Worm (Caenorhabditis elegans) whole organism, young adult: Measurements from ENCODE around the gene Y49F6B.2.
A peak's percentile ranks its signal among the peaks of the same experiment; 100 is the strongest.

ENCODE experiments used
- D2030.7 ChIP-seq: fragments of 200-800 bp; sonication (Bioruptor generic); IDR thresholded peaks from 2 replicates; pipeline ENCODE4 v1.3.6; 2022; ENCODE audit warnings: missing genetic modification reagents, missing genetic modification characterization, missing compliant biosample characterization
- F23B12.7 ChIP-seq: sonication (generic microtip); optimal IDR thresholded peaks from 2 replicates; lab custom pipeline; 2017; ENCODE audit warnings: missing genetic modification characterization, mild to moderate bottlenecking, missing compliant biosample characterization, antibody characterized with exemption, moderate library complexity; ENCODE audit not compliant: insufficient read depth
- F33H1.4 ChIP-seq: fragments of 200-800 bp; sonication (Bioruptor generic); IDR thresholded peaks from 2 replicates; pipeline ENCODE4 v1.3.6; 2022; ENCODE audit warnings: missing genetic modification reagents, missing genetic modification characterization, missing compliant biosample characterization
- F52B5.7 ChIP-seq: sonication (generic microtip); optimal IDR thresholded peaks from 2 replicates; lab custom pipeline; 2016; ENCODE audit warnings: mild to moderate bottlenecking, missing genetic modification characterization, missing compliant biosample characterization
- K12H6.12 ChIP-seq: fragments of 200-800 bp; sonication (Bioruptor generic); optimal IDR thresholded peaks from 2 replicates; lab custom pipeline; 2018; ENCODE audit warnings: mild to moderate bottlenecking, missing genetic modification characterization, missing compliant biosample characterization
- athp-1 ChIP-seq: sonication (generic microtip); optimal IDR thresholded peaks from 2 replicates; lab custom pipeline; 2017; ENCODE audit warnings: mild to moderate bottlenecking, missing genetic modification characterization, missing compliant biosample characterization
- attf-3 ChIP-seq: fragments of 200-800 bp; sonication (Bioruptor generic); conservative IDR thresholded peaks from 2 replicates; pipeline ENCODE4 v1.3.6; 2022; ENCODE audit warnings: missing genetic modification reagents, missing genetic modification characterization, missing compliant biosample characterization
- bed-2 ChIP-seq: fragments of 200-800 bp; sonication (Bioruptor generic); IDR thresholded peaks from 2 replicates; pipeline ENCODE4 v1.3.6; 2022; ENCODE audit warnings: missing genetic modification reagents, missing genetic modification characterization, missing compliant biosample characterization
- ccch-3 ChIP-seq: fragments of 200-800 bp; sonication (Bioruptor generic); optimal IDR thresholded peaks from 2 replicates; lab custom pipeline; 2018; ENCODE audit warnings: mild to moderate bottlenecking, missing genetic modification characterization, missing compliant biosample characterization
- cebp-1 ChIP-seq, 2 experiments: fragments of 200-800 bp in 1 of 2; sonication (Bioruptor generic) in 1 of 2; sonication (generic microtip) in 1 of 2; IDR thresholded peaks in 1 of 2; optimal IDR thresholded peaks in 1 of 2; 2 replicates each; pipeline versions ENCODE4 v1.3.6 to Lab custom; 2017 to 2022; ENCODE audit warnings: missing compliant biosample characterization in 2 of 2, missing genetic modification characterization in 2 of 2, mild to moderate bottlenecking in 1 of 2, missing genetic modification reagents in 1 of 2, moderate library complexity in 1 of 2
- cebp-2 ChIP-seq: fragments of 200-800 bp; sonication (Bioruptor generic); IDR thresholded peaks from 2 replicates; pipeline ENCODE4 v1.3.6; 2022; ENCODE audit warnings: missing genetic modification characterization, missing compliant biosample characterization
- ceh-100 ChIP-seq: fragments of 200-800 bp; sonication (Bioruptor generic); IDR thresholded peaks from 2 replicates; pipeline ENCODE4 v1.3.6; 2022; ENCODE audit warnings: missing genetic modification reagents, missing genetic modification characterization, missing compliant biosample characterization
- ceh-79 ChIP-seq: sonication (generic microtip); optimal IDR thresholded peaks from 2 replicates; lab custom pipeline; 2017; ENCODE audit warnings: mild to moderate bottlenecking, missing genetic modification characterization, missing compliant biosample characterization
- ceh-91 ChIP-seq: fragments of 200-800 bp; sonication (Bioruptor generic); IDR thresholded peaks from 2 replicates; pipeline ENCODE4 v1.3.6; 2022; ENCODE audit warnings: missing genetic modification reagents, missing genetic modification characterization, missing compliant biosample characterization
- dpff-1 ChIP-seq: sonication (generic microtip); optimal IDR thresholded peaks from 2 replicates; lab custom pipeline; 2017; ENCODE audit warnings: mild to moderate bottlenecking, missing genetic modification characterization, missing compliant biosample characterization
- efl-1 ChIP-seq: fragments of 150-350 bp; optimal IDR thresholded peaks from 2 replicates; lab custom pipeline; 2014; ENCODE audit warnings: missing biosample characterization, missing genetic modification reagents, missing genetic modification characterization
- egrh-3 ChIP-seq: fragments of 200-800 bp; sonication (Bioruptor generic); IDR thresholded peaks from 2 replicates; pipeline ENCODE4 v1.3.6; 2022; ENCODE audit warnings: missing genetic modification reagents, missing genetic modification characterization, missing compliant biosample characterization
- ets-4 ChIP-seq: fragments of 200-800 bp; sonication (Bioruptor generic); optimal IDR thresholded peaks from 2 replicates; lab custom pipeline; 2018; ENCODE audit warnings: mild to moderate bottlenecking, missing genetic modification characterization, missing compliant biosample characterization
- him-1 ChIP-seq: sonication (generic microtip); optimal IDR thresholded peaks from 2 replicates; lab custom pipeline; 2016; ENCODE audit warnings: missing genotype, missing genetic modification reagents, missing genetic modification characterization, missing compliant biosample characterization
- hrde-1 ChIP-seq: sonication (generic microtip); optimal IDR thresholded peaks from 2 replicates; lab custom pipeline; 2016; ENCODE audit warnings: missing genetic modification characterization, mild to moderate bottlenecking, missing compliant biosample characterization, moderate library complexity, missing genotype, missing genetic modification reagents, borderline replicate concordance
- hsf-1 ChIP-seq: fragments of 200-800 bp; sonication (Bioruptor generic); IDR thresholded peaks from 2 replicates; pipeline ENCODE4 v1.3.6; 2022; ENCODE audit warnings: missing genetic modification reagents, missing genetic modification characterization, missing compliant biosample characterization
- lin-26 ChIP-seq: fragments of 200-800 bp; sonication (Bioruptor generic); IDR thresholded peaks from 2 replicates; pipeline ENCODE4 v1.3.6; 2022; ENCODE audit warnings: missing genetic modification reagents, missing genetic modification characterization, missing compliant biosample characterization
- lin-54 ChIP-seq: fragments of 200-800 bp; sonication (Bioruptor generic); optimal IDR thresholded peaks from 2 replicates; lab custom pipeline; 2018; ENCODE audit warnings: mild to moderate bottlenecking, missing genetic modification characterization, missing compliant biosample characterization
- lsl-1 ChIP-seq: fragments of 200-800 bp; sonication (Bioruptor generic); optimal IDR thresholded peaks from 2 replicates; lab custom pipeline; 2018; ENCODE audit warnings: mild to moderate bottlenecking, missing genetic modification characterization, moderate library complexity, missing compliant biosample characterization
- madf-3 ChIP-seq: fragments of 200-800 bp; sonication (Bioruptor generic); IDR thresholded peaks from 2 replicates; pipeline ENCODE4 v1.3.6; 2022; ENCODE audit warnings: missing genetic modification reagents, missing genetic modification characterization, missing compliant biosample characterization
- madf-6 ChIP-seq: fragments of 200-800 bp; sonication (Bioruptor generic); IDR thresholded peaks from 2 replicates; pipeline ENCODE4 v1.3.6; 2022; ENCODE audit warnings: missing genetic modification reagents, missing genetic modification characterization, missing compliant biosample characterization
- mcd-1 ChIP-seq: fragments of 200-800 bp; sonication (Bioruptor generic); IDR thresholded peaks from 2 replicates; pipeline ENCODE4 v1.3.6; 2022; ENCODE audit warnings: missing genetic modification reagents, missing genetic modification characterization, missing compliant biosample characterization
- nfya-1 ChIP-seq: sonication (generic microtip); optimal IDR thresholded peaks from 2 replicates; lab custom pipeline; 2017; ENCODE audit warnings: antibody characterized with exemption, missing compliant biosample characterization, missing genetic modification characterization, borderline replicate concordance; ENCODE audit not compliant: insufficient read depth
- nhr-120 ChIP-seq: fragments of 200-800 bp; sonication (Bioruptor generic); IDR thresholded peaks from 2 replicates; pipeline ENCODE4 v1.3.6; 2022; ENCODE audit warnings: missing genetic modification characterization, missing compliant biosample characterization
- nhr-80 ChIP-seq: sonication (generic microtip); optimal IDR thresholded peaks from 2 replicates; lab custom pipeline; 2016; ENCODE audit warnings: missing genetic modification characterization, missing compliant biosample characterization
- pbrm-1 ChIP-seq: fragments of 200-800 bp; sonication (Bioruptor generic); IDR thresholded peaks from 2 replicates; pipeline ENCODE4 v1.3.6; 2022; ENCODE audit warnings: missing genetic modification reagents, missing genetic modification characterization, missing compliant biosample characterization
- rpc-1 ChIP-seq, 2 experiments: fragments of 150-350 bp in 1 of 2; sonication (generic microtip) in 1 of 2; optimal IDR thresholded peaks; 2 replicates each; lab custom pipeline; 2014 to 2018; ENCODE audit warnings: missing biosample characterization in 1 of 2, missing genetic modification characterization in 1 of 2, missing genetic modification reagents in 1 of 2, missing genotype in 1 of 2
- sea-2 ChIP-seq: fragments of 200-800 bp; sonication (Bioruptor generic); IDR thresholded peaks from 2 replicates; pipeline ENCODE4 v1.3.6; 2022; ENCODE audit warnings: missing genetic modification characterization, missing compliant biosample characterization
- snpc-1.3 ChIP-seq: sonication (generic microtip); optimal IDR thresholded peaks from 2 replicates; lab custom pipeline; 2017; ENCODE audit warnings: missing genetic modification characterization, mild to moderate bottlenecking, missing compliant biosample characterization, antibody characterized with exemption, moderate library complexity, missing genotype, missing genetic modification reagents; ENCODE audit not compliant: insufficient read depth
- snpc-3.4 ChIP-seq: sonication (generic microtip); optimal IDR thresholded peaks from 2 replicates; lab custom pipeline; 2017; ENCODE audit warnings: missing genetic modification characterization, mild to moderate bottlenecking, missing compliant biosample characterization, antibody characterized with exemption, moderate library complexity, missing genotype, missing genetic modification reagents
- tbx-9 ChIP-seq: sonication (generic microtip); optimal IDR thresholded peaks from 2 replicates; lab custom pipeline; 2016; ENCODE audit warnings: borderline replicate concordance, missing genetic modification characterization, inconsistent platforms, missing compliant biosample characterization
- tlf-1 ChIP-seq: fragments of 200-800 bp; sonication (Bioruptor generic); optimal IDR thresholded peaks from 2 replicates; lab custom pipeline; 2018; ENCODE audit warnings: mild to moderate bottlenecking, missing genetic modification characterization, missing compliant biosample characterization
- xnd-1 ChIP-seq: sonication (generic microtip); optimal IDR thresholded peaks from 2 replicates; lab custom pipeline; 2016; ENCODE audit warnings: missing genotype, missing genetic modification reagents, missing genetic modification characterization, missing compliant biosample characterization
- zfh-2 ChIP-seq: fragments of 200-800 bp; sonication (Bioruptor generic); conservative IDR thresholded peaks from 2 replicates; pipeline ENCODE4 v1.3.6; 2022; ENCODE audit warnings: missing genetic modification reagents, missing genetic modification characterization, missing compliant biosample characterization
- zim-3 ChIP-seq: sonication (generic microtip); optimal IDR thresholded peaks from 2 replicates; lab custom pipeline; 2017; ENCODE audit warnings: mild to moderate bottlenecking, missing genetic modification characterization, moderate library complexity, missing compliant biosample characterization

Gene Y49F6B.2

DNA sequence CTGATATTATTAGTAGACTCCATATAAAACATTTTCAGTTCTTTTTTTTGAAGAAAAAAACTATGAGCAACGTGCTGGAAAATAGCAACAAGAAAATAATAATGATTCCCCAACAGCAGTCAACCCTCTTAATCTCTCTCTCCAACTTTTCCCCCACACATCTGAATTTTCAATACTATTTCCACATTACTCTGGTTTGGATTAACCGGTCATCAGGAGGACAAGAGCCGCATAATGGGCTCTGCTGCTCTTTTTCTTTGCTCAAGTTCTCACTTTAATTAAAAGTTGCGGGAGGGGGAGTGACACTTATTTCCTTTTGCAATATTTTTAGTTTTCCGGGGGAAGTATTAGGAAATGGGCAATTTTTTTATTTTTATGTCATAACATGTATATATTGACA is 24.7 kb downstream of the Y49F6B.2 start:
- TF ChIP-seq hrde-1 (tag; lab: Kevin White, UChicago) (no peak), pbrm-1 (GFP tag; lab: Robert Waterston, UW) (no peak), K12H6.12 (no peak), cebp-1 (GFP tag; IDR thresholded peaks at IDR 0.05; lab: Robert Waterston, UW) (no peak), cebp-1 (tag; optimal IDR thresholded peaks at IDR 0.05; lab: Kevin White, UChicago) (no peak)

DNA sequence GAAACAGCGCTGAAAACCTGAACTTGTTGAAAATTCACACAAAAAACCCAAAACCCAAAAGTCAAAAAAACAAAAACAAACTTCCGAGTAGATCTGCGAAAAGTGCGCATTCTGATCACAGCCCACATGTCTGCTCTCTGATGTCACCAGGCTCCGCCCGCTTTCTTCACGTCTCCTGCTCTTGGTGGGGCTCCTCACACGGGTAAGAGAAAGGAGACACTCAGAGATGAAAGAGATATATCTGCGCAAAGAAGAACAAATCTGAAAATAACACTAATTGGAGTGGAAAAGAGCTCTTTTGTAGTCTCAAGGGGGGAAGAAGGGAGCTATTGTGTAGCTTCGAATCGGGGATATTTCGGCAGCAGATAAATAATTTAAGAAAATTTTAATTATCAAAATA is 25.5 kb downstream of the Y49F6B.2 start, which contains the start of gene ncs-6:
Gene ncs-6, minus strand, starts transcription at position 261 of the 400 bp plus-strand sequence.
- TF ChIP-seq tlf-1 (GFP tag; lab: Kevin White, UChicago) (no peak), ccch-3 (GFP tag; lab: Kevin White, UChicago) (no peak), zfh-2 (GFP tag; lab: Robert Waterston, UW) (no peak), cebp-2 (GFP tag; lab: Robert Waterston, UW) (0 out of 2 replicates have a peak, but pooled peaks have one; percentile 53)

DNA sequence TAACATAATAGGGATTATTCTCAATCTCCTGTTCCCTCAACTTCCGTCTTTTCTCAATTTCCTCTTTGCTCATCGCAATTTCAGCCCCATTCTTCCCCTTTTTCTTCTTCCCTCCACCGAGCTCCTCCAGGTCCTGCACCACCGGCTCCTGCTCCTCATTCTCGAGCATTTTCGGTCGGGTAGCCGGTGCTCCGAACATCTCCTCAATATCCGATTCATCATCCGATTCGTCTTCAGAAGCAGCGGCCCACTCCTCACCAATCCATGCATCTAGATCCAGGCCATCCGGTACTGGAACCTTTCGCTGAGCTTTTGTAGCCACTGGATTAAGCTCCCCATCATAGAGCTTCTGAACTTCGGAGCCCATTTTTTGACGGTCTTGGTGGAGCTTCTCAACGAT is 37.4 kb downstream of the Y49F6B.2 start:
- no peak for TF ChIP-seq nhr-120 (GFP tag; lab: Robert Waterston, UW)
- no peak for TF ChIP-seq athp-1 (tag; lab: Kevin White, UChicago)
- no peak for TF ChIP-seq ceh-100 (GFP tag; lab: Robert Waterston, UW)
- peak; percentile 69 for TF ChIP-seq zfh-2 (GFP tag; lab: Robert Waterston, UW)
- TF ChIP-seq egrh-3 (GFP tag; lab: Robert Waterston, UW) = peak; percentile 42; the same call in 1 of the 2 replicates
- 0 out of 2 replicates have a peak, but pooled peaks have one; percentile 18 for TF ChIP-seq mcd-1 (GFP tag; lab: Robert Waterston, UW)

DNA sequence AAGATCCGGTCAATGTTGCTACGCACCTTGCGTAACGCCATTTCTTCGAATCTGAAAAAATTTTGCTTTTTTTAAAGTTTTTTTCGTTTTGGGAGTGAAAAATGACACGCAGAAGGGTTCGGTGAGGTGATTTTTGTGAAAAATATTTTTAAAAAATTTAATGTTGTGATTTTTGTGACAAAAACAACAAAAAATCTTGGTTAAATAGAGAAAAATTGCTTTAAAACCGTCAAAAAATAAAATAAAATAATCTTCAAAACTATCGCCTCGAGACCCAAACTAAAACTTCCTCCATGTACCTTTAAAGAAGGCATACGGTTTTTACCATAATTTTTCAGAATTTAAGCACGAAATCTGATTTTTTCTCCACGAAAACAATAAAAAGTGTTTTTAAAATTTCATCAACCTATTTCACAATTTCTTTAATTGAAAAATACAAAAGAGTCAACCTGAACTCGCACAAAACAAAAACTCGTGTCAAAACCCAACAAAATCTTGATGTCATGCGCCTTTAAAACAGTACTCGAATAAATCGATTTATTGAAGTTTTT is 43.7 kb downstream of the Y49F6B.2 start, which contains the start of gene apd-3:
Gene apd-3, minus strand, starts transcription at position 51 of the 551 bp plus-strand sequence.
- TF ChIP-seq lsl-1 (GFP tag; lab: Kevin White, UChicago) (peak; percentile 98), F52B5.7 (tag; lab: Kevin White, UChicago) (no peak), madf-3 (GFP tag; lab: Robert Waterston, UW) (no peak), hsf-1 (GFP tag; lab: Robert Waterston, UW) (no peak), xnd-1 (tag; lab: Kevin White, UChicago) (peak; percentile 97), snpc-3.4 (peak; percentile 10), lin-26 (no peak), attf-3 (no peak), efl-1 (GFP tag; lab: Kevin White, UChicago) (peak; percentile 27), snpc-1.3 (peak; percentile 19), F23B12.7 (tag; lab: Kevin White, UChicago) (no peak), tbx-9 (tag; lab: Kevin White, UChicago) (no peak), F33H1.4 (GFP tag; lab: Robert Waterston, UW) (peak; percentile 93), ceh-91 (0 out of 2 replicates have a peak, but pooled peaks have one; percentile 38), egrh-3 (GFP tag; lab: Robert Waterston, UW) (no peak), dpff-1 (no peak), madf-6 (GFP tag; lab: Robert Waterston, UW) (peak; percentile 95), mcd-1 (GFP tag; lab: Robert Waterston, UW) (peak; percentile 32; the same call in 1 of the 2 replicates), D2030.7 (GFP tag; lab: Robert Waterston, UW) (peak; percentile 58), ceh-79 (no peak), him-1 (no peak), ets-4 (no peak), nfya-1 (tag; lab: Kevin White, UChicago) (no peak), zfh-2 (GFP tag; lab: Robert Waterston, UW) (no peak), bed-2 (GFP tag; lab: Robert Waterston, UW) (no peak), lin-54 (peak; percentile 4), nhr-80 (tag; lab: Kevin White, UChicago) (no peak), sea-2 (GFP tag; lab: Robert Waterston, UW) (no peak), zim-3 (tag; lab: Kevin White, UChicago) (no peak), rpc-1 (optimal IDR thresholded peaks at IDR 0.05; lab: Kevin White, UChicago) (no peak), rpc-1 (tag; optimal IDR thresholded peaks at IDR 0.05; lab: Kevin White, UChicago) (no peak)
